Fruit fly (Drosophila melanogaster): ENCODE measurements around the gene mthl1.

Gene mthl1

dm6 chrX:16643363-16643946, 2.7 kb downstream of the mthl1 start:
- TF ChIP-seq GATAd (GFP tag; optimal IDR thresholded peaks at IDR 0.05) (no peak), N (GFP tag; optimal IDR thresholded peaks at IDR 0.05) (no peak), dsf (GFP tag; optimal IDR thresholded peaks at IDR 0.05; ENCODE audit: borderline replicate concordance) (no peak), sage (GFP tag; optimal IDR thresholded peaks at IDR 0.05) (no peak), Hr83 (GFP tag; optimal IDR thresholded peaks at IDR 0.05; ENCODE audit: poor library complexity, severe bottlenecking) (no peak), br (GFP tag; optimal IDR thresholded peaks at IDR 0.05) (no peak), Dif (GFP tag; optimal IDR thresholded peaks at IDR 0.05; ENCODE audit: partially characterized antibody) (no peak), foxo (GFP tag; optimal IDR thresholded peaks at IDR 0.05) (no peak), Rel (GFP tag; optimal IDR thresholded peaks at IDR 0.05) (no peak), Rel (tag; optimal IDR thresholded peaks at IDR 0.05) (no peak), Vsx2 (GFP tag; optimal IDR thresholded peaks at IDR 0.05; ENCODE audit: partially characterized antibody) (no peak), lola (GFP tag; optimal IDR thresholded peaks at IDR 0.05) (no peak), CrebA (GFP tag; optimal IDR thresholded peaks at IDR 0.05; ENCODE audit: borderline replicate concordance) (no peak), dmrt93B (GFP tag; optimal IDR thresholded peaks at IDR 0.05) (no peak)

dm6 chrX:16644535-16645131, 3.9 kb downstream of the mthl1 start:
- no peak for TF ChIP-seq HLH106 (tag; optimal IDR thresholded peaks at IDR 0.05)
- TF ChIP-seq Sp1 (GFP tag; optimal IDR thresholded peaks at IDR 0.05), result no peak
- TF ChIP-seq Dfd (GFP tag; optimal IDR thresholded peaks at IDR 0.05), result no peak
- no peak for TF ChIP-seq GATAd (GFP tag; optimal IDR thresholded peaks at IDR 0.05)
- TF ChIP-seq usp (GFP tag; optimal IDR thresholded peaks at IDR 0.05), result no peak
- TF ChIP-seq Hr78 (GFP tag; optimal IDR thresholded peaks at IDR 0.05), result no peak
- TF ChIP-seq jim (GFP tag; optimal IDR thresholded peaks at IDR 0.05), result no peak
- TF ChIP-seq rgr (GFP tag; optimal IDR thresholded peaks at IDR 0.05), result no peak
- TF ChIP-seq Hnf4 (GFP tag; optimal IDR thresholded peaks at IDR 0.05), result no peak
- TF ChIP-seq br (GFP tag; optimal IDR thresholded peaks at IDR 0.05), result no peak

DNA sequence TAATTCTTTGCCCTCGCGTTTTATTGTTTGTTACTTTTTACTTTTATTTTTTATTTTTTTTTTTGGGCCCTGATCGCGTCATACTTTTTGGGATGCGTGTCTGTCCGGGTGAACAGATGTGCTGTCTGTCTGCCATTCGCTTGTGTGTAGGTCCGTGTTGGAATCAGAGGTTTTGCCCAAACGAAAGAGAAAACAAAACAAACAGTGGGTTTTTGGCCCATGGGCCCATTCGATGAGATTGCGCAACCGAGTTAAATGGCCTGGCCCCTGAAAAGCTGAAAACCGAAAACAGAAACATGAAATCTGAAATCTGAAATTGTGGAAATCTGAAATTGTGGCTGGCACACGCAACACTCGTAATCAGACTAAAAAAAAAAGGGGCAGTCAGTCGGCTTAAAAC, 4.7 kb downstream of the mthl1 start:
- no peak for TF ChIP-seq sage (GFP tag; optimal IDR thresholded peaks at IDR 0.05)
- no peak for TF ChIP-seq Jra (GFP tag; optimal IDR thresholded peaks at IDR 0.05)
- TF ChIP-seq jim (GFP tag; optimal IDR thresholded peaks at IDR 0.05), result no peak
- TF ChIP-seq Dif (GFP tag; optimal IDR thresholded peaks at IDR 0.05; ENCODE audit: partially characterized antibody), result no peak
- TF ChIP-seq usp (GFP tag; optimal IDR thresholded peaks at IDR 0.05), result no peak
- TF ChIP-seq lola (GFP tag; optimal IDR thresholded peaks at IDR 0.05), result no peak

DNA sequence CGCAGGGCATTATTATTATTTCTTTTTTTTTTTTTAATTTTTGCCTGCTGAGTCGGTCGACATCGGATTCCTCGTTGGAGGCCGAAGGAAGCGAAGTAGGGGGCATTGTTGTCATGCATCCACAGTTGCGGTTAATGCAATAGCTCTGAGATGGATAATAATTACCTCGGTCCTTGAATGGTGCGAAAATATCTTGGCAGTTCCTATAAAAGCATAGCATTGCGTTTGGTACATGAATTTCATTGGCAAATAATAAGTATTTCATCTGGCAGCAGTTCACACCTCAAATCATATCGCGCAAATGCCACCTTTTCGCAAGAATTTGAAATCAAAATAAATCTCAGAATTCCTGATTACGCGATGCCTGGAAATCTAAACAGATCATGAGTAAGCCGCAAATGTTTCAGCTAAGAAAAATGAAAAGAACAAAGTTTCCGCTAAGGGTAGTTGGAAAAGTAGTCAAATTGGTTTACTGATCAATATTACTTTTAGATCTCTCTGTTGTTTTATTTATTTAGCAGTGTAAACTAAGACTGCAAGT, 6.4 kb downstream of the mthl1 start:
- TF ChIP-seq woc (GFP tag; optimal IDR thresholded peaks at IDR 0.05) (peak; percentile 30), Dfd (GFP tag; optimal IDR thresholded peaks at IDR 0.05) (no peak), foxo (GFP tag; optimal IDR thresholded peaks at IDR 0.05) (peak in 1 of 2 experiments; percentile 36), GATAd (GFP tag; optimal IDR thresholded peaks at IDR 0.05) (no peak), Hnf4 (GFP tag; optimal IDR thresholded peaks at IDR 0.05) (no peak), Hr83 (GFP tag; optimal IDR thresholded peaks at IDR 0.05; ENCODE audit: poor library complexity, severe bottlenecking) (no peak), psq (GFP tag; optimal IDR thresholded peaks at IDR 0.05) (no peak), br (GFP tag; optimal IDR thresholded peaks at IDR 0.05) (no peak), fru (GFP tag; optimal IDR thresholded peaks at IDR 0.05) (peak; percentile 9), Myc (optimal IDR thresholded peaks at IDR 0.05) (no peak), jim (GFP tag; optimal IDR thresholded peaks at IDR 0.05) (no peak), dl (GFP tag; optimal IDR thresholded peaks at IDR 0.05; ENCODE audit: insufficient read depth in 1 of 2, partially characterized antibody in 2 of 2) (no peak), Jra (GFP tag; optimal IDR thresholded peaks at IDR 0.05) (no peak), sage (GFP tag; optimal IDR thresholded peaks at IDR 0.05) (no peak), Mio (GFP tag; optimal IDR thresholded peaks at IDR 0.05) (no peak), Vsx2 (GFP tag; optimal IDR thresholded peaks at IDR 0.05; ENCODE audit: partially characterized antibody) (no peak), HLH106 (tag; optimal IDR thresholded peaks at IDR 0.05) (no peak), usp (GFP tag; optimal IDR thresholded peaks at IDR 0.05) (no peak), rgr (GFP tag; optimal IDR thresholded peaks at IDR 0.05) (no peak), sv (GFP tag; optimal IDR thresholded peaks at IDR 0.05) (no peak), dmrt93B (GFP tag; optimal IDR thresholded peaks at IDR 0.05) (peak; percentile 9), N (GFP tag; optimal IDR thresholded peaks at IDR 0.05) (no peak), Sp1 (GFP tag; optimal IDR thresholded peaks at IDR 0.05) (peak; percentile 10), ey (GFP tag; optimal IDR thresholded peaks at IDR 0.05) (peak; percentile 29)

Data from whole organism, wandering third instar larva.